Worm (Caenorhabditis elegans): ENCODE data around the gene F53F4.2.

DNA sequence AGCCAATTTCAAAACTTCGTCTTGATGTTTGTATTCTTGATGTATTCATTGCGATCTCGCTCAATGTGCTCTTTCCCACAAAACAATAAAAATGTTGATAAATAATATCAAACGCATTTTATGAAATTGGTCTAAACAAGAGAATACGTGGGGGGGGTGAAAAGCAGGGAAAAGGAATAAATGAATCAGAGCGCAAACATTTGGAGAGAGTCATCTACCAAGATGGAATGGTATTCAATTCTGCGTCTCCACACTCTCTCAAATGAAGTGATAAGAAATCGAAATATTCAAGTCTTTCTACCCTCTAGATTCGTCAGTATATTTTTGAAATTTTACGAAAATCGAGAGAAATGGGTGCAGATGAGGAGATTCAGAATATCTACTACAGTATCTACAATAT, 8.7 kb downstream of the F53F4.2 start, which contains the start of gene C50B8.5:
- TF ChIP-seq aly-1 (tag; optimal IDR thresholded peaks at IDR 0.05) (no peak), hmg-4 (GFP tag; optimal IDR thresholded peaks at IDR 0.05) (no peak), ama-1 (optimal IDR thresholded peaks at IDR 0.05) (no peak), hmbx-1 (tag; optimal IDR thresholded peaks at IDR 0.05) (no peak), ets-7 (tag; optimal IDR thresholded peaks at IDR 0.05) (no peak), B0310.2 (tag; optimal IDR thresholded peaks at IDR 0.05) (no peak), ceh-36 (tag; optimal IDR thresholded peaks at IDR 0.05) (no peak), tbx-11 (GFP tag; IDR thresholded peaks at IDR 0.05) (no peak), ceh-13 (GFP tag; optimal IDR thresholded peaks at IDR 0.05) (no peak), flt-1 (GFP tag; IDR thresholded peaks at IDR 0.05) (no peak), pes-1 (GFP tag; IDR thresholded peaks at IDR 0.05) (no peak), tra-4 (tag; optimal IDR thresholded peaks at IDR 0.05) (no peak), tbx-37 (GFP tag; conservative IDR thresholded peaks at IDR 0.05) (no peak)

Measured in whole organism, early embryonic.